Worm (Caenorhabditis elegans): Measurements from ENCODE around the gene Y59E9AL.8.

- TF ChIP-seq mab-5 (tag; optimal IDR thresholded peaks at IDR 0.05) = no peak
- no peak for TF ChIP-seq unc-62 (GFP tag; optimal IDR thresholded peaks at IDR 0.05)
- TF ChIP-seq nhr-28 (tag; optimal IDR thresholded peaks at IDR 0.05) = no peak
- TF ChIP-seq elt-3 (tag; optimal IDR thresholded peaks at IDR 0.05) = no peak
- no peak for TF ChIP-seq elt-1 (tag; optimal IDR thresholded peaks at IDR 0.05; ENCODE audit: borderline replicate concordance, insufficient read depth)
- TF ChIP-seq ces-1 (GFP tag; optimal IDR thresholded peaks at IDR 0.05) = no peak
- no peak for TF ChIP-seq ceh-83 (GFP tag; optimal IDR thresholded peaks at IDR 0.05)
- no peak for TF ChIP-seq blmp-1 (tag; optimal IDR thresholded peaks at IDR 0.05)
These were observed 2.4 kb downstream of the Y59E9AL.8 start for ce11 chrIV:5221721-5222120.
